Fruit fly (Drosophila melanogaster) S2 (cell line): ENCODE results near the gene Pli.
A peak's percentile ranks its signal among the peaks of the same experiment; 100 is the strongest.

Experiments
- CG8478 ChIP-seq: fragments of >200 bp; optimal IDR thresholded peaks from 2 replicates; lab custom pipeline; 2018
- CTCF ChIP-seq, 2 experiments: fragments of >200 bp; optimal IDR thresholded peaks; 2 replicates each; lab custom pipeline; 2018

DNA sequence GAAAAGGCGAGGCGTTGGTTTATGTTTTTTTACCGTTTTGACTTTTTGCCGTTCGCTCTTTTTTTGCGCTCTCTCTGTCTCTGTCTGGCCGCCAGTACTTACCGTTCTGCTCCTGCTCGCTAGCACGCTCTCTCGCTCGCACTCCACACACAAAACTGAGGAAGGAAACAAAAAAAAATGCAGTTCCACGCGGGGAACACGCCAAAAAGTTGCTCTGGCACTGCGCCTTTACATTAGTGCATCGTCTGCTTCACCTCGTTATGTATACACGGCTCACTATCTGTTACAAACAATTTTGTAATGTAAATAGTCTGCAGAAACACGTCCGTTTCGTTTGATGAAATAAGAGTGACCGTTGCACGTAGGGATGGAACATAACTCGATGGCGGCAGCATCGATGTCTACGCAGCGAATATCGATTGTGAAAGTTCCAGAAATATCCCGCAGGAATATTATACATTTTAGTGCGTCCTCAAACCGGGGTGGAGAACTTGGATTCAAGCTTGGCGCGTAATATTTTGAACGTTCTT lies 70.9 kb downstream of the Pli start, which contains the start of the genes CG33111 and eIF4G2:
- no peak for TF ChIP-seq CG8478 (lab: Kevin White, UChicago)
- peak; percentile 73 to 75 for TF ChIP-seq CTCF (optimal IDR thresholded peaks at IDR 0.05; lab: Kevin White, UChicago)
